Worm (Caenorhabditis elegans) whole organism, late embryonic: Measurements from ENCODE around the gene K09E2.2.

Experiments
- F13H6.1 ChIP-seq: sonication (generic microtip); optimal IDR thresholded peaks from 2 replicates; lab custom pipeline; 2016; ENCODE audit warnings: missing genetic modification characterization, missing compliant biosample characterization
- ama-1 ChIP-seq: fragments of 150-350 bp; optimal IDR thresholded peaks from 2 replicates; lab custom pipeline; 2014
- ceh-31 ChIP-seq: sonication (generic microtip); optimal IDR thresholded peaks from 2 replicates; lab custom pipeline; 2016; ENCODE audit warnings: missing genetic modification characterization, missing compliant biosample characterization
- ceh-48 ChIP-seq: sonication (generic microtip); optimal IDR thresholded peaks from 2 replicates; lab custom pipeline; 2016; ENCODE audit warnings: missing genetic modification characterization, inconsistent platforms, missing compliant biosample characterization
- hlh-13 ChIP-seq: fragments of 200-800 bp; sonication (Bioruptor generic); optimal IDR thresholded peaks from 2 replicates; lab custom pipeline; 2018; ENCODE audit warnings: mild to moderate bottlenecking, missing genetic modification characterization, missing compliant biosample characterization
- hlh-8 ChIP-seq: sonication (generic microtip); optimal IDR thresholded peaks from 2 replicates; lab custom pipeline; 2016; ENCODE audit warnings: missing genotype, missing genetic modification characterization, missing compliant biosample characterization
- lin-11 ChIP-seq: fragments of 200-800 bp; sonication (Bioruptor generic); optimal IDR thresholded peaks from 2 replicates; lab custom pipeline; 2018; ENCODE audit warnings: mild to moderate bottlenecking, missing genetic modification characterization, missing compliant biosample characterization
- nfya-1 ChIP-seq: sonication (generic microtip); optimal IDR thresholded peaks from 2 replicates; lab custom pipeline; 2017; ENCODE audit warnings: missing genetic modification characterization, mild to moderate bottlenecking, missing compliant biosample characterization, antibody characterized with exemption, moderate library complexity
- nhr-11 ChIP-seq: fragments of 150-350 bp; optimal IDR thresholded peaks from 2 replicates; lab custom pipeline; 2014; ENCODE audit warnings: missing biosample characterization, missing genetic modification characterization
- pax-1 ChIP-seq: fragments of 150-350 bp; optimal IDR thresholded peaks from 2 replicates; lab custom pipeline; 2014; ENCODE audit warnings: missing biosample characterization, missing genetic modification characterization
- pha-4 ChIP-seq: fragments of 150-350 bp; optimal IDR thresholded peaks from 2 replicates; lab custom pipeline; 2018; ENCODE audit warnings: missing biosample characterization, missing genetic modification reagents, missing genetic modification characterization
- sdc-2 ChIP-seq: sonication (generic microtip); optimal IDR thresholded peaks from 2 replicates; lab custom pipeline; 2016; ENCODE audit warnings: missing genotype, missing genetic modification characterization, missing compliant biosample characterization
- sox-2 ChIP-seq: fragments of 200-800 bp; sonication (Bioruptor generic); IDR thresholded peaks from 2 replicates; pipeline ENCODE4 v1.3.6; 2022; ENCODE audit warnings: missing genetic modification reagents, missing genetic modification characterization, missing compliant biosample characterization

- TF ChIP-seq nhr-11 (tag; lab: Kevin White, UChicago) (no peak), sdc-2 (tag; lab: Kevin White, UChicago) (peak; percentile 76), F13H6.1 (tag; lab: Kevin White, UChicago) (peak; percentile 3), pax-1 (tag; lab: Kevin White, UChicago) (no peak), sox-2 (GFP tag; lab: Robert Waterston, UW) (peak; percentile 66), hlh-8 (tag; lab: Kevin White, UChicago) (no peak), hlh-13 (GFP tag; lab: Kevin White, UChicago) (peak; percentile 5), nfya-1 (tag; lab: Kevin White, UChicago) (no peak), ceh-48 (peak; percentile 55), ama-1 (lab: Kevin White, UChicago) (no peak), lin-11 (tag; lab: Kevin White, UChicago) (peak; percentile 62), pha-4 (tag; lab: Kevin White, UChicago) (no peak), ceh-31 (tag; lab: Kevin White, UChicago) (no peak)
Measured at ce11 chrX:8646287-8646686, 26.6 kb upstream of the K09E2.2 start.
